Worm (Caenorhabditis elegans): ENCODE measurements around the gene Y48E1B.3.

- no peak for TF ChIP-seq fkh-10 (GFP tag; optimal IDR thresholded peaks at IDR 0.05)
- TF ChIP-seq pat-9 (tag; optimal IDR thresholded peaks at IDR 0.05), result no peak
- no peak for TF ChIP-seq ceh-34 (tag; optimal IDR thresholded peaks at IDR 0.05)
- TF ChIP-seq pha-4 (tag; optimal IDR thresholded peaks at IDR 0.05), result no peak
- TF ChIP-seq nhr-232 (tag; optimal IDR thresholded peaks at IDR 0.05), result no peak
- TF ChIP-seq ama-1 (optimal IDR thresholded peaks at IDR 0.05), result no peak
- no peak for TF ChIP-seq ztf-16 (tag; optimal IDR thresholded peaks at IDR 0.05)
- no peak for TF ChIP-seq pqm-1 (tag; optimal IDR thresholded peaks at IDR 0.05)
- TF ChIP-seq unc-55 (GFP tag; optimal IDR thresholded peaks at IDR 0.05), result no peak
- TF ChIP-seq unc-86 (tag; optimal IDR thresholded peaks at IDR 0.05), result no peak
- TF ChIP-seq madf-2 (tag; optimal IDR thresholded peaks at IDR 0.05), result no peak
- no peak for TF ChIP-seq npax-4 (tag; optimal IDR thresholded peaks at IDR 0.05)
- TF ChIP-seq rnt-1 (tag; optimal IDR thresholded peaks at IDR 0.05), result no peak
Observed at ce11 chrII:13567871-13568270, at the start of gene Y48E1B.3.
